Worm (Caenorhabditis elegans) whole organism, L2 larva: Measurements from ENCODE around the gene F36F12.2.

Experiments
- C34F6.9 ChIP-seq: fragments of 150-350 bp; optimal IDR thresholded peaks from 2 replicates; lab custom pipeline; 2014; ENCODE audit warnings: missing biosample characterization, missing genetic modification characterization
- F13H6.1 ChIP-seq: sonication (generic microtip); optimal IDR thresholded peaks from 2 replicates; lab custom pipeline; 2016; ENCODE audit warnings: missing genetic modification characterization, missing compliant biosample characterization
- Y55F3AM.14 ChIP-seq: fragments of 200-800 bp; sonication (Bioruptor generic); optimal IDR thresholded peaks from 2 replicates; lab custom pipeline; 2018; ENCODE audit warnings: mild to moderate bottlenecking, missing genetic modification characterization, missing compliant biosample characterization
- ZK546.5 ChIP-seq: sonication (generic microtip); optimal IDR thresholded peaks from 2 replicates; lab custom pipeline; 2017; ENCODE audit warnings: missing biosample characterization, missing genetic modification characterization
- alr-1 ChIP-seq: fragments of 150-350 bp; optimal IDR thresholded peaks from 2 replicates; lab custom pipeline; 2014; ENCODE audit warnings: missing biosample characterization, missing genetic modification characterization
- aly-2 ChIP-seq: fragments of 150-350 bp; optimal IDR thresholded peaks from 2 replicates; lab custom pipeline; 2014; ENCODE audit warnings: missing biosample characterization, missing genetic modification characterization
- ama-1 ChIP-seq: fragments of 150-350 bp; optimal IDR thresholded peaks from 2 replicates; lab custom pipeline; 2018; ENCODE audit warnings: inconsistent platforms
- blmp-1 ChIP-seq: sonication (generic microtip); optimal IDR thresholded peaks from 2 replicates; lab custom pipeline; 2017; ENCODE audit warnings: missing genetic modification characterization, mild to moderate bottlenecking, missing compliant biosample characterization, antibody characterized with exemption, moderate library complexity; ENCODE audit not compliant: insufficient read depth
- ceh-16 ChIP-seq: fragments of 150-350 bp; optimal IDR thresholded peaks from 2 replicates; lab custom pipeline; 2014; ENCODE audit warnings: missing biosample characterization, missing genetic modification characterization
- ceh-82 ChIP-seq: fragments of 150-350 bp; optimal IDR thresholded peaks from 2 replicates; lab custom pipeline; 2014; ENCODE audit warnings: missing biosample characterization, missing genetic modification characterization
- crh-2 ChIP-seq: sonication (generic microtip); optimal IDR thresholded peaks from 2 replicates; lab custom pipeline; 2017; ENCODE audit warnings: missing biosample characterization, missing genetic modification characterization
- dmd-4 ChIP-seq: sonication (generic microtip); optimal IDR thresholded peaks from 2 replicates; lab custom pipeline; 2017; ENCODE audit warnings: missing biosample characterization, missing genetic modification characterization
- egl-27 ChIP-seq: sonication (generic microtip); optimal IDR thresholded peaks from 3 replicates; lab custom pipeline; 2017; ENCODE audit warnings: missing biosample characterization, missing genetic modification reagents, missing genetic modification characterization
- elt-1 ChIP-seq: fragments of 150-350 bp; optimal IDR thresholded peaks from 2 replicates; lab custom pipeline; 2014; ENCODE audit warnings: missing biosample characterization, missing genetic modification characterization
- fos-1 ChIP-seq: fragments of 150-350 bp; optimal IDR thresholded peaks from 2 replicates; lab custom pipeline; 2014; ENCODE audit warnings: missing biosample characterization, missing genetic modification characterization
- lin-11 ChIP-seq: fragments of 150-350 bp; sonication (generic microtip); optimal IDR thresholded peaks from 2 replicates; lab custom pipeline; 2014; ENCODE audit warnings: missing biosample characterization, missing genetic modification characterization, inconsistent platforms, mixed read lengths
- lin-13 ChIP-seq: fragments of 150-350 bp; optimal IDR thresholded peaks from 2 replicates; lab custom pipeline; 2014; ENCODE audit warnings: missing biosample characterization, missing genetic modification reagents, missing genetic modification characterization
- lin-39 ChIP-seq: fragments of 150-350 bp; optimal IDR thresholded peaks from 2 replicates; lab custom pipeline; 2014; ENCODE audit warnings: missing biosample characterization, missing genetic modification reagents, missing genetic modification characterization
- mab-5 ChIP-seq: fragments of 150-350 bp; optimal IDR thresholded peaks from 2 replicates; lab custom pipeline; 2014; ENCODE audit warnings: missing biosample characterization, missing genetic modification characterization
- mbf-1 ChIP-seq: sonication (generic microtip); optimal IDR thresholded peaks from 2 replicates; lab custom pipeline; 2017; ENCODE audit warnings: missing biosample characterization, missing genetic modification characterization
- mdl-1 ChIP-seq, 2 experiments: fragments of 150-350 bp in 1 of 2; sonication (generic microtip) in 1 of 2; optimal IDR thresholded peaks; 2 replicates each; lab custom pipeline; 2017; ENCODE audit warnings: missing biosample characterization in 2 of 2, missing genetic modification characterization in 2 of 2
- nhr-10 ChIP-seq: sonication (generic microtip); optimal IDR thresholded peaks from 2 replicates; lab custom pipeline; 2017; ENCODE audit warnings: missing biosample characterization, missing genetic modification characterization
- nhr-11 ChIP-seq: fragments of 150-350 bp; optimal IDR thresholded peaks from 2 replicates; lab custom pipeline; 2014; ENCODE audit warnings: missing biosample characterization, missing genetic modification characterization
- nhr-129 ChIP-seq: fragments of 150-350 bp; optimal IDR thresholded peaks from 2 replicates; lab custom pipeline; 2014; ENCODE audit warnings: missing biosample characterization, missing genetic modification characterization
- nhr-21 ChIP-seq: fragments of 150-350 bp; optimal IDR thresholded peaks from 2 replicates; lab custom pipeline; 2014; ENCODE audit warnings: missing biosample characterization, missing genetic modification characterization
- nhr-23 ChIP-seq: fragments of 150-350 bp; optimal IDR thresholded peaks from 2 replicates; lab custom pipeline; 2014; ENCODE audit warnings: missing biosample characterization, missing genetic modification reagents, missing genetic modification characterization
- nhr-237 ChIP-seq: fragments of 150-350 bp; optimal IDR thresholded peaks from 2 replicates; lab custom pipeline; 2014; ENCODE audit warnings: missing biosample characterization, missing genetic modification characterization
- nhr-25 ChIP-seq: fragments of 150-350 bp; sonication (generic microtip); optimal IDR thresholded peaks from 3 replicates; lab custom pipeline; 2014; ENCODE audit warnings: missing biosample characterization, missing genetic modification characterization
- nhr-77 ChIP-seq: fragments of 150-350 bp; optimal IDR thresholded peaks from 2 replicates; lab custom pipeline; 2014; ENCODE audit warnings: missing biosample characterization, missing genetic modification characterization
- peb-1 ChIP-seq: fragments of 150-350 bp; optimal IDR thresholded peaks from 2 replicates; lab custom pipeline; 2014; ENCODE audit warnings: missing biosample characterization, missing genetic modification characterization
- sem-4 ChIP-seq: fragments of 150-350 bp; optimal IDR thresholded peaks from 2 replicates; lab custom pipeline; 2014; ENCODE audit warnings: missing biosample characterization, missing genetic modification reagents, missing genetic modification characterization
- skn-1 ChIP-seq: sonication (generic microtip); optimal IDR thresholded peaks from 2 replicates; lab custom pipeline; 2017; ENCODE audit warnings: missing biosample characterization, missing genetic modification characterization
- sma-9 ChIP-seq, 2 experiments: fragments of 150-350 bp in 1 of 2; sonication (generic microtip) in 1 of 2; optimal IDR thresholded peaks; 2 replicates each; lab custom pipeline; 2014 to 2016; ENCODE audit warnings: missing genetic modification characterization in 2 of 2, mild to moderate bottlenecking in 1 of 2, missing biosample characterization in 1 of 2, missing compliant biosample characterization in 1 of 2, missing genetic modification reagents in 1 of 2, moderate library complexity in 1 of 2
- unc-39 ChIP-seq: fragments of 150-350 bp; optimal IDR thresholded peaks from 2 replicates; lab custom pipeline; 2014; ENCODE audit warnings: missing biosample characterization, missing genetic modification characterization
- unc-55 ChIP-seq: fragments of 150-350 bp; sonication (generic microtip); optimal IDR thresholded peaks from 3 replicates; lab custom pipeline; 2014; ENCODE audit warnings: missing biosample characterization, missing genetic modification reagents, missing genetic modification characterization
- unc-62 ChIP-seq: fragments of 150-350 bp; optimal IDR thresholded peaks from 2 replicates; lab custom pipeline; 2014; ENCODE audit warnings: missing biosample characterization, missing genetic modification reagents, missing genetic modification characterization
- zag-1 ChIP-seq: fragments of 150-350 bp; optimal IDR thresholded peaks from 2 replicates; lab custom pipeline; 2014; ENCODE audit warnings: missing biosample characterization, missing genetic modification characterization
- ztf-1 ChIP-seq: fragments of 200-800 bp; sonication (Bioruptor generic); conservative IDR thresholded peaks from 2 replicates; pipeline ENCODE4 v1.3.6; 2022; ENCODE audit warnings: missing genetic modification characterization, missing compliant biosample characterization
- ztf-11 ChIP-seq: sonication (generic microtip); optimal IDR thresholded peaks from 2 replicates; lab custom pipeline; 2017; ENCODE audit warnings: missing biosample characterization, missing genetic modification characterization

F36F12.2 gene

ce11 chrV:2119529-2119928, 24.4 kb upstream of the F36F12.2 start, which contains the start of gene F22F7.11:
Gene F22F7.11, plus strand, starts transcription at chrV:2119829.
- TF ChIP-seq ztf-11 (tag; lab: Kevin White, UChicago) (no peak), mab-5 (tag; lab: Kevin White, UChicago) (no peak), mdl-1 (tag; optimal IDR thresholded peaks at IDR 0.05; lab: Kevin White, UChicago) (no peak), lin-39 (tag; lab: Kevin White, UChicago) (no peak), fos-1 (tag; lab: Kevin White, UChicago) (no peak), nhr-23 (tag; lab: Kevin White, UChicago) (no peak), nhr-129 (no peak), unc-62 (no peak), Y55F3AM.14 (no peak), F13H6.1 (tag; lab: Kevin White, UChicago) (no peak), nhr-21 (tag; lab: Kevin White, UChicago) (no peak), nhr-237 (tag; lab: Kevin White, UChicago) (no peak), zag-1 (tag; lab: Kevin White, UChicago) (no peak), ZK546.5 (tag; lab: Kevin White, UChicago) (no peak), crh-2 (no peak), nhr-25 (tag; lab: Kevin White, UChicago) (no peak), unc-55 (GFP tag; lab: Kevin White, UChicago) (no peak), lin-13 (GFP tag; lab: Kevin White, UChicago) (no peak)

ce11 chrV:2118574-2118973, 23.5 kb upstream of the F36F12.2 start, which contains the start of gene bgnt-1.2:
Gene bgnt-1.2, minus strand, starts transcription at chrV:2118674.
- TF ChIP-seq skn-1 (tag; lab: Kevin White, UChicago) (no peak), zag-1 (tag; lab: Kevin White, UChicago) (no peak), nhr-129 (no peak), nhr-11 (tag; lab: Kevin White, UChicago) (no peak), dmd-4 (no peak), F13H6.1 (tag; lab: Kevin White, UChicago) (no peak)

ce11 chrV:2110368-2110767, 15.3 kb upstream of the F36F12.2 start, which contains the start of gene F22F7.3:
Gene F22F7.3, plus strand, starts transcription at chrV:2110668.
- no peak for TF ChIP-seq ceh-16 (tag; lab: Kevin White, UChicago)
- no peak for TF ChIP-seq ztf-1 (GFP tag; lab: Robert Waterston, UW)
- TF ChIP-seq ama-1 (lab: Kevin White, UChicago), result no peak
- TF ChIP-seq nhr-10 (tag; lab: Kevin White, UChicago), result no peak
- TF ChIP-seq skn-1 (tag; lab: Kevin White, UChicago), result no peak
- no peak for TF ChIP-seq lin-11 (tag; lab: Kevin White, UChicago)
- TF ChIP-seq ceh-82, result no peak
- no peak for TF ChIP-seq unc-55 (GFP tag; lab: Kevin White, UChicago)
- no peak for TF ChIP-seq F13H6.1 (tag; lab: Kevin White, UChicago)
- no peak for TF ChIP-seq crh-2
- TF ChIP-seq nhr-21 (tag; lab: Kevin White, UChicago), result no peak
- no peak for TF ChIP-seq sma-9 (GFP tag; optimal IDR thresholded peaks at IDR 0.05; lab: Kevin White, UChicago)
- no peak for TF ChIP-seq sma-9 (tag; optimal IDR thresholded peaks at IDR 0.05; lab: Kevin White, UChicago)
- no peak for TF ChIP-seq nhr-11 (tag; lab: Kevin White, UChicago)
- no peak for TF ChIP-seq ztf-11 (tag; lab: Kevin White, UChicago)
- no peak for TF ChIP-seq nhr-25 (tag; lab: Kevin White, UChicago)
- no peak for TF ChIP-seq nhr-237 (tag; lab: Kevin White, UChicago)
- no peak for TF ChIP-seq zag-1 (tag; lab: Kevin White, UChicago)
- TF ChIP-seq egl-27 (tag; lab: Kevin White, UChicago), result no peak
- no peak for TF ChIP-seq nhr-23 (tag; lab: Kevin White, UChicago)
- TF ChIP-seq dmd-4, result no peak

- TF ChIP-seq F13H6.1 (tag; lab: Kevin White, UChicago), result no peak
- no peak for TF ChIP-seq mbf-1 (tag; lab: Kevin White, UChicago)
- TF ChIP-seq lin-13 (GFP tag; lab: Kevin White, UChicago), result no peak
- no peak for TF ChIP-seq lin-11 (tag; lab: Kevin White, UChicago)
- TF ChIP-seq blmp-1 (tag; lab: Kevin White, UChicago), result no peak
- TF ChIP-seq nhr-25 (tag; lab: Kevin White, UChicago), result no peak
- TF ChIP-seq nhr-11 (tag; lab: Kevin White, UChicago), result no peak
- no peak for TF ChIP-seq nhr-21 (tag; lab: Kevin White, UChicago)
- TF ChIP-seq alr-1 (tag; lab: Kevin White, UChicago), result no peak
- TF ChIP-seq mdl-1 (tag; optimal IDR thresholded peaks at IDR 0.05; lab: Kevin White, UChicago), result no peak
- TF ChIP-seq unc-62, result no peak
- TF ChIP-seq crh-2, result peak; percentile 29
- no peak for TF ChIP-seq ztf-11 (tag; lab: Kevin White, UChicago)
- no peak for TF ChIP-seq nhr-237 (tag; lab: Kevin White, UChicago)
- no peak for TF ChIP-seq sem-4
- no peak for TF ChIP-seq nhr-23 (tag; lab: Kevin White, UChicago)
- no peak for TF ChIP-seq aly-2 (tag; lab: Kevin White, UChicago)
- no peak for TF ChIP-seq nhr-77 (tag; lab: Kevin White, UChicago)
- TF ChIP-seq unc-55 (GFP tag; lab: Kevin White, UChicago), result peak; percentile 31
- no peak for TF ChIP-seq ztf-1 (GFP tag; lab: Robert Waterston, UW)
- no peak for TF ChIP-seq peb-1 (tag; lab: Kevin White, UChicago)
- TF ChIP-seq dmd-4, result no peak
- no peak for TF ChIP-seq ama-1 (lab: Kevin White, UChicago)
- TF ChIP-seq ZK546.5 (tag; lab: Kevin White, UChicago), result no peak
- no peak for TF ChIP-seq unc-39
- TF ChIP-seq egl-27 (tag; lab: Kevin White, UChicago), result no peak
- no peak for TF ChIP-seq zag-1 (tag; lab: Kevin White, UChicago)
- no peak for TF ChIP-seq lin-39 (tag; lab: Kevin White, UChicago)
- TF ChIP-seq Y55F3AM.14, result no peak
- peak; percentile 46 for TF ChIP-seq sma-9 (GFP tag; optimal IDR thresholded peaks at IDR 0.05; lab: Kevin White, UChicago)
- no peak for TF ChIP-seq sma-9 (tag; optimal IDR thresholded peaks at IDR 0.05; lab: Kevin White, UChicago)
- no peak for TF ChIP-seq elt-1
- TF ChIP-seq mab-5 (tag; lab: Kevin White, UChicago), result no peak
- no peak for TF ChIP-seq ceh-82
- TF ChIP-seq fos-1 (tag; lab: Kevin White, UChicago), result peak; percentile 36
- no peak for TF ChIP-seq nhr-10 (tag; lab: Kevin White, UChicago)
- no peak for TF ChIP-seq ceh-16 (tag; lab: Kevin White, UChicago)
- TF ChIP-seq nhr-129, result peak; percentile 47
- TF ChIP-seq skn-1 (tag; lab: Kevin White, UChicago), result no peak
- TF ChIP-seq C34F6.9 (tag; lab: Kevin White, UChicago), result peak; percentile 71
These were observed 14.2 kb upstream of the F36F12.2 start, which contains the start of gene ckb-4 for ce11 chrV:2109295-2109694. Gene ckb-4, minus strand, starts transcription at chrV:2109434.
